Worm (Caenorhabditis elegans) whole organism, L1 larva: ENCODE results near the gene ZK632.2.

Experiments
- ceh-8 ChIP-seq: fragments of 200-800 bp; sonication (Bioruptor generic); optimal IDR thresholded peaks from 2 replicates; lab custom pipeline; 2018; ENCODE audit warnings: mild to moderate bottlenecking, missing genetic modification characterization, moderate library complexity, missing compliant biosample characterization
- fos-1 ChIP-seq: fragments of 150-350 bp; optimal IDR thresholded peaks from 2 replicates; lab custom pipeline; 2014; ENCODE audit warnings: missing biosample characterization, missing genetic modification characterization
- lin-35 ChIP-seq, 2 experiments: fragments of 150-350 bp; optimal IDR thresholded peaks; 2 replicates each; lab custom pipeline; 2014; ENCODE audit warnings: missing biosample characterization in 2 of 2, missing genetic modification characterization in 2 of 2, missing genetic modification reagents in 2 of 2
- lsy-2 ChIP-seq, 2 experiments: fragments of 150-350 bp; optimal IDR thresholded peaks; 2 replicates each; lab custom pipeline; 2014; ENCODE audit warnings: missing biosample characterization in 2 of 2, missing genetic modification characterization in 2 of 2
- mef-2 ChIP-seq: fragments of 150-350 bp; optimal IDR thresholded peaks from 2 replicates; lab custom pipeline; 2014; ENCODE audit warnings: missing biosample characterization, missing genetic modification characterization
- nhr-90 ChIP-seq: sonication (generic microtip); optimal IDR thresholded peaks from 2 replicates; lab custom pipeline; 2016; ENCODE audit warnings: mild to moderate bottlenecking, missing genetic modification characterization, missing compliant biosample characterization; ENCODE audit not compliant: poor library complexity
- snpc-4 ChIP-seq: fragments of 150-350 bp; optimal IDR thresholded peaks from 2 replicates; lab custom pipeline; 2014; ENCODE audit warnings: missing biosample characterization, missing genetic modification characterization
- unc-62 ChIP-seq: fragments of 150-350 bp; optimal IDR thresholded peaks from 2 replicates; lab custom pipeline; 2014; ENCODE audit warnings: missing biosample characterization, missing genetic modification reagents, missing genetic modification characterization

ce11 chrIII:9825073-9825828, 26.3 kb downstream of the ZK632.2 start, which contains the start of gene ZK632.9:
- TF ChIP-seq nhr-90 (tag; lab: Kevin White, UChicago) (no peak), mef-2 (tag; lab: Kevin White, UChicago) (no peak), snpc-4 (tag; lab: Kevin White, UChicago) (no peak), fos-1 (tag; lab: Kevin White, UChicago) (no peak), ceh-8 (GFP tag; lab: Kevin White, UChicago) (no peak), lsy-2 (tag; optimal IDR thresholded peaks at IDR 0.05; lab: Kevin White, UChicago) (peak in 1 of 2 experiments; percentile 9), unc-62 (GFP tag; lab: Kevin White, UChicago) (no peak), lin-35 (GFP tag; optimal IDR thresholded peaks at IDR 0.05; lab: Kevin White, UChicago) (peak; percentile 33 to 36)
